Fruit fly (Drosophila melanogaster) whole organism, embryonic: Measurements from ENCODE around the gene Dhod.

Experiments used
- Abd-B ChIP-seq: fragments of 200-800 bp; sonication (Bioruptor generic); optimal IDR thresholded peaks from 2 replicates; lab custom pipeline; 2018; ENCODE audit warnings: missing biosample characterization, mild to moderate bottlenecking, missing genetic modification characterization, moderate library complexity
- B-H1 ChIP-seq: fragments of 200-800 bp; sonication (Bioruptor generic); IDR thresholded peaks from 3 replicates; pipeline ENCODE4 v1.3.6; 2022; ENCODE audit warnings: missing biosample characterization, missing genetic modification characterization
- CG10321 ChIP-seq: fragments of 200-800 bp; sonication (Bioruptor generic); IDR thresholded peaks from 2 replicates; pipeline ENCODE4 v1.3.6; 2022; ENCODE audit warnings: missing biosample characterization, missing genetic modification characterization
- CG12391 ChIP-seq: fragments of 200-800 bp; sonication (Bioruptor generic); optimal IDR thresholded peaks from 3 replicates; lab custom pipeline; 2018; ENCODE audit warnings: missing biosample characterization, mild to moderate bottlenecking, missing genetic modification characterization, moderate library complexity
- CG12659 ChIP-seq: fragments of 200-800 bp; sonication (Bioruptor generic); optimal IDR thresholded peaks from 3 replicates; lab custom pipeline; 2017; ENCODE audit warnings: mild to moderate bottlenecking, missing biosample characterization, missing genetic modification reagents, missing genetic modification characterization
- CG13624 ChIP-seq: fragments of 200-800 bp; sonication (Bioruptor generic); optimal IDR thresholded peaks from 2 replicates; lab custom pipeline; 2016; ENCODE audit warnings: missing biosample characterization, missing genetic modification characterization
- CG14667 ChIP-seq: fragments of 200-800 bp; sonication (Bioruptor generic); IDR thresholded peaks from 2 replicates; pipeline ENCODE4 v1.3.6; 2022; ENCODE audit warnings: missing biosample characterization, missing genetic modification characterization
- CG1647 ChIP-seq: fragments of 200-800 bp; sonication (Bioruptor generic); optimal IDR thresholded peaks from 3 replicates; lab custom pipeline; 2016; ENCODE audit warnings: missing biosample characterization, missing genetic modification characterization
- CG16779 ChIP-seq: fragments of 200-800 bp; sonication (Bioruptor generic); IDR thresholded peaks from 2 replicates; pipeline ENCODE4 v1.3.6; 2022; ENCODE audit warnings: missing biosample characterization, missing genetic modification characterization
- CG2120 ChIP-seq: fragments of 200-800 bp; sonication (Bioruptor generic); optimal IDR thresholded peaks from 3 replicates; lab custom pipeline; 2016; ENCODE audit warnings: missing biosample characterization, missing genetic modification characterization
- CG2875 ChIP-seq: fragments of 200-800 bp; sonication (Bioruptor generic); optimal IDR thresholded peaks from 2 replicates; lab custom pipeline; 2017; ENCODE audit warnings: missing biosample characterization, mild to moderate bottlenecking, missing genetic modification characterization, missing genetic modification reagents
- CG30403 ChIP-seq: fragments of 200-800 bp; sonication (Bioruptor generic); optimal IDR thresholded peaks from 3 replicates; lab custom pipeline; 2016; ENCODE audit warnings: missing biosample characterization, missing genetic modification characterization
- CG3065 ChIP-seq: fragments of 200-800 bp; sonication (Bioruptor generic); optimal IDR thresholded peaks from 2 replicates; lab custom pipeline; 2016; ENCODE audit warnings: missing biosample characterization, missing genetic modification characterization
- CG31365 ChIP-seq: fragments of 200-800 bp; sonication (Bioruptor generic); optimal IDR thresholded peaks from 2 replicates; lab custom pipeline; 2018; ENCODE audit warnings: missing biosample characterization, mild to moderate bottlenecking, missing genetic modification characterization
- CG3407 ChIP-seq: fragments of 200-800 bp; sonication (Bioruptor generic); optimal IDR thresholded peaks from 2 replicates; lab custom pipeline; 2018; ENCODE audit warnings: missing biosample characterization, mild to moderate bottlenecking, missing genetic modification characterization
- CG34224 ChIP-seq: fragments of 200-800 bp; sonication (Bioruptor generic); IDR thresholded peaks from 3 replicates; pipeline ENCODE4 v1.3.6; 2022; ENCODE audit warnings: missing biosample characterization, missing genetic modification characterization; ENCODE audit not compliant: partially characterized antibody
- CG6254 ChIP-seq: fragments of 200-800 bp; sonication (Bioruptor generic); optimal IDR thresholded peaks from 3 replicates; lab custom pipeline; 2017; ENCODE audit warnings: mild to moderate bottlenecking, missing biosample characterization, missing genetic modification reagents, missing genetic modification characterization
- CG6765 ChIP-seq: fragments of 200-800 bp; sonication (Bioruptor generic); optimal IDR thresholded peaks from 3 replicates; lab custom pipeline; 2017; ENCODE audit warnings: missing biosample characterization, mild to moderate bottlenecking, missing genetic modification characterization
- CG8765 ChIP-seq: fragments of 200-800 bp; sonication (Bioruptor generic); IDR thresholded peaks from 2 replicates; pipeline ENCODE4 v1.3.6; 2022; ENCODE audit warnings: missing biosample characterization, missing genetic modification characterization
- CG8944 ChIP-seq: fragments of 200-800 bp; sonication (Bioruptor generic); optimal IDR thresholded peaks from 3 replicates; lab custom pipeline; 2016; ENCODE audit warnings: missing biosample characterization, missing genetic modification characterization
- CG9609 ChIP-seq: fragments of 200-800 bp; sonication (Bioruptor generic); optimal IDR thresholded peaks from 3 replicates; lab custom pipeline; 2016; ENCODE audit warnings: missing biosample characterization, missing genetic modification characterization
- Dip3 ChIP-seq: fragments of 200-800 bp; sonication (Bioruptor generic); optimal IDR thresholded peaks from 3 replicates; lab custom pipeline; 2016; ENCODE audit warnings: missing biosample characterization, missing genetic modification characterization
- ERR ChIP-seq: fragments of 200-800 bp; sonication (Bioruptor generic); optimal IDR thresholded peaks from 2 replicates; lab custom pipeline; 2016; ENCODE audit warnings: missing biosample characterization, missing genetic modification characterization
- HHEX ChIP-seq: fragments of 200-800 bp; sonication (Bioruptor generic); optimal IDR thresholded peaks from 3 replicates; lab custom pipeline; 2017; ENCODE audit warnings: missing biosample characterization, mild to moderate bottlenecking, missing genetic modification characterization, missing genetic modification reagents
- MESR4 ChIP-seq: fragments of 200-800 bp; sonication (Bioruptor generic); optimal IDR thresholded peaks from 2 replicates; lab custom pipeline; 2018; ENCODE audit warnings: missing biosample characterization, mild to moderate bottlenecking, missing genetic modification characterization, moderate library complexity
- PHDP ChIP-seq: fragments of 200-800 bp; sonication (Bioruptor generic); optimal IDR thresholded peaks from 3 replicates; lab custom pipeline; 2018; ENCODE audit warnings: missing biosample characterization, mild to moderate bottlenecking, missing genetic modification characterization, moderate library complexity
- Pdp1 ChIP-seq, 2 experiments: fragments of 200-800 bp; sonication (Bioruptor generic); optimal IDR thresholded peaks; 3 replicates each; lab custom pipeline; 2016; ENCODE audit warnings: missing biosample characterization in 2 of 2, missing genetic modification characterization in 2 of 2, mild to moderate bottlenecking in 1 of 2, moderate library complexity in 1 of 2
- Scr ChIP-seq: fragments of 200-800 bp; sonication (Bioruptor generic); IDR thresholded peaks from 2 replicates; pipeline ENCODE4 v1.3.6; 2022; ENCODE audit warnings: missing biosample characterization, missing genetic modification characterization; ENCODE audit not compliant: partially characterized antibody
- Side ChIP-seq: fragments of 200-800 bp; sonication (Bioruptor generic); optimal IDR thresholded peaks from 2 replicates; lab custom pipeline; 2016; ENCODE audit warnings: missing biosample characterization, missing genetic modification characterization
- Taf1 ChIP-seq: fragments of 200-800 bp; sonication (Bioruptor generic); IDR thresholded peaks from 2 replicates; pipeline ENCODE4 v1.3.6; 2022; ENCODE audit warnings: missing biosample characterization, missing genetic modification characterization
- caup ChIP-seq: fragments of 200-800 bp; sonication (Bioruptor generic); optimal IDR thresholded peaks from 3 replicates; lab custom pipeline; 2017; ENCODE audit warnings: missing biosample characterization, mild to moderate bottlenecking, missing genetic modification characterization, moderate library complexity; ENCODE audit not compliant: severe bottlenecking
- chif ChIP-seq, 2 experiments: fragments of 200-800 bp; sonication (Bioruptor generic); optimal IDR thresholded peaks; 3 replicates each; lab custom pipeline; 2016; ENCODE audit warnings: missing biosample characterization in 2 of 2, missing genetic modification characterization in 2 of 2
- croc ChIP-seq: fragments of 200-800 bp; sonication (Bioruptor generic); conservative IDR thresholded peaks from 3 replicates; pipeline ENCODE4 v1.3.6; 2022; ENCODE audit warnings: missing biosample characterization, missing genetic modification characterization
- da ChIP-seq: fragments of 200-800 bp; sonication (Bioruptor generic); optimal IDR thresholded peaks from 2 replicates; lab custom pipeline; 2016; ENCODE audit warnings: missing biosample characterization, missing genetic modification characterization
- dan ChIP-seq: fragments of 200-800 bp; sonication (Bioruptor generic); IDR thresholded peaks from 2 replicates; pipeline ENCODE4 v1.3.6; 2022; ENCODE audit warnings: missing biosample characterization, missing genetic modification characterization
- eve ChIP-seq, 2 experiments: fragments of >200 bp; optimal IDR thresholded peaks; 2 replicates each; lab custom pipeline; 2017; ENCODE audit warnings: missing biosample characterization in 2 of 2, missing genetic modification characterization in 2 of 2
- fru ChIP-seq: fragments of >200 bp; optimal IDR thresholded peaks from 2 replicates; lab custom pipeline; 2017
- gce ChIP-seq: fragments of 200-800 bp; sonication (Bioruptor generic); IDR thresholded peaks from 3 replicates; pipeline ENCODE4 v1.3.6; 2022; ENCODE audit warnings: missing biosample characterization, missing genetic modification characterization
- gem ChIP-seq: fragments of 200-800 bp; sonication (Bioruptor generic); optimal IDR thresholded peaks from 2 replicates; lab custom pipeline; 2019; ENCODE audit warnings: missing biosample characterization, mild to moderate bottlenecking, missing genetic modification characterization, moderate library complexity
- h ChIP-seq: fragments of >200 bp; optimal IDR thresholded peaks from 2 replicates; lab custom pipeline; 2017
- nmo ChIP-seq: fragments of 200-800 bp; sonication (Bioruptor generic); optimal IDR thresholded peaks from 2 replicates; lab custom pipeline; 2018; ENCODE audit warnings: missing biosample characterization, mild to moderate bottlenecking, missing genetic modification characterization, moderate library complexity
- pfk ChIP-seq: fragments of 200-800 bp; sonication (Bioruptor generic); optimal IDR thresholded peaks from 2 replicates; lab custom pipeline; 2018; ENCODE audit warnings: missing biosample characterization, mild to moderate bottlenecking, missing genetic modification characterization, moderate library complexity
- phol ChIP-seq: fragments of 200-800 bp; sonication (Bioruptor generic); optimal IDR thresholded peaks from 3 replicates; lab custom pipeline; 2018; ENCODE audit warnings: missing biosample characterization, mild to moderate bottlenecking, missing genetic modification characterization, moderate library complexity
- rib ChIP-seq: fragments of 200-800 bp; sonication (Bioruptor generic); IDR thresholded peaks from 2 replicates; pipeline ENCODE4 v1.3.6; 2022; ENCODE audit warnings: missing biosample characterization, missing genetic modification characterization
- salm ChIP-seq: fragments of 200-800 bp; sonication (Bioruptor generic); optimal IDR thresholded peaks from 2 replicates; lab custom pipeline; 2018; ENCODE audit warnings: missing biosample characterization, mild to moderate bottlenecking, missing genetic modification characterization
- tio ChIP-seq: fragments of 200-800 bp; sonication (Bioruptor generic); optimal IDR thresholded peaks from 2 replicates; lab custom pipeline; 2017; ENCODE audit warnings: missing biosample characterization, missing genetic modification characterization, inconsistent platforms
- twi ChIP-seq: fragments of 200-800 bp; optimal IDR thresholded peaks from 2 replicates; lab custom pipeline; 2019; ENCODE audit warnings: missing biosample characterization, mild to moderate bottlenecking, missing genetic modification characterization, moderate library complexity
- wor ChIP-seq: fragments of 200-800 bp; sonication (Bioruptor generic); IDR thresholded peaks from 2 replicates; pipeline ENCODE4 v1.3.6; 2022; ENCODE audit warnings: missing biosample characterization, missing genetic modification characterization
- z ChIP-seq: fragments of 200-800 bp; sonication (Bioruptor generic); IDR thresholded peaks from 3 replicates; pipeline ENCODE4 v1.3.6; 2022; ENCODE audit warnings: missing biosample characterization, missing genetic modification characterization

The Dhod gene

dm6 chr3R:8670529-8671491 lies 18.1 kb upstream of the Dhod start, which contains the start of gene p (continued):
- TF ChIP-seq CG3065 (GFP tag; lab: Kevin White, UChicago) = no peak
- TF ChIP-seq eve (GFP tag; optimal IDR thresholded peaks at IDR 0.05; lab: Kevin White, UChicago) = no peak
- TF ChIP-seq Pdp1 (GFP tag; optimal IDR thresholded peaks at IDR 0.05; lab: Kevin White, UChicago) = peak; percentile 11 to 44
- TF ChIP-seq CG13624 (GFP tag; lab: Kevin White, UChicago) = peak; percentile 14
- no peak for TF ChIP-seq CG8944 (GFP tag; lab: Kevin White, UChicago)
- peak; percentile 61 for TF ChIP-seq caup
- no peak for TF ChIP-seq h
- no peak for TF ChIP-seq Abd-B (GFP tag; lab: Kevin White, UChicago)
- no peak for TF ChIP-seq gce (GFP tag; lab: Robert Waterston, UW)
- TF ChIP-seq dan (GFP tag; lab: Robert Waterston, UW) = no peak
- TF ChIP-seq salm (tag; lab: Kevin White, UChicago) = peak; percentile 64
- TF ChIP-seq CG34224 (GFP tag; lab: Robert Waterston, UW) = no peak
- peak; percentile 30 for TF ChIP-seq Dip3
- TF ChIP-seq CG2875 (GFP tag; lab: Kevin White, UChicago) = no peak
- no peak for TF ChIP-seq CG31365 (tag; lab: Kevin White, UChicago)
- no peak for TF ChIP-seq wor (GFP tag; lab: Robert Waterston, UW)
- peak; percentile 30 for TF ChIP-seq pfk (GFP tag; lab: Kevin White, UChicago)
- TF ChIP-seq Side (GFP tag; lab: Kevin White, UChicago) = peak; percentile 28
- TF ChIP-seq phol (tag; lab: Kevin White, UChicago) = peak; percentile 38
- no peak for TF ChIP-seq CG16779 (GFP tag; lab: Robert Waterston, UW)
- TF ChIP-seq z (GFP tag; lab: Robert Waterston, UW) = no peak
- TF ChIP-seq CG14667 (GFP tag; lab: Robert Waterston, UW) = no peak
- TF ChIP-seq CG1647 (GFP tag; lab: Kevin White, UChicago) = peak; percentile 30
- peak; percentile 0 for TF ChIP-seq CG9609 (GFP tag; lab: Kevin White, UChicago)
- TF ChIP-seq CG6765 = peak; percentile 32
- TF ChIP-seq CG10321 (GFP tag; lab: Robert Waterston, UW) = peak; percentile 63; the same call in 1 of the 2 replicates
- peak; percentile 53 for TF ChIP-seq rib (GFP tag; lab: Robert Waterston, UW)
- TF ChIP-seq PHDP = peak; percentile 56
- TF ChIP-seq CG8765 = no peak
- TF ChIP-seq fru = no peak
- TF ChIP-seq chif (GFP tag; optimal IDR thresholded peaks at IDR 0.05; lab: Kevin White, UChicago) = peak in 1 of 2 experiments; percentile 31
- no peak for TF ChIP-seq Scr (GFP tag; lab: Robert Waterston, UW)
- peak; percentile 43 for TF ChIP-seq CG30403
- peak; percentile 26 for TF ChIP-seq CG6254
- peak; percentile 33 for TF ChIP-seq tio (GFP tag; lab: Kevin White, UChicago)
- TF ChIP-seq twi (tag; lab: Kevin White, UChicago) = no peak
- TF ChIP-seq B-H1 (GFP tag; lab: Robert Waterston, UW) = no peak; the same call in 2 of the 3 replicates
- TF ChIP-seq nmo (GFP tag; lab: Kevin White, UChicago) = peak; percentile 13
- peak; percentile 7 for TF ChIP-seq CG3407 (GFP tag; lab: Kevin White, UChicago)
- TF ChIP-seq CG12659 = peak; percentile 43
- TF ChIP-seq ERR (GFP tag; lab: Kevin White, UChicago) = no peak
- no peak for TF ChIP-seq Taf1
- TF ChIP-seq da = no peak
- peak; percentile 61 for TF ChIP-seq gem (tag; lab: Kevin White, UChicago)
- TF ChIP-seq CG2120 (GFP tag; lab: Kevin White, UChicago) = peak; percentile 66
- TF ChIP-seq MESR4 (GFP tag; lab: Kevin White, UChicago) = no peak
- no peak for TF ChIP-seq croc (GFP tag; lab: Robert Waterston, UW)
- peak; percentile 17 for TF ChIP-seq CG12391 (tag; lab: Kevin White, UChicago)
- peak; percentile 54 for TF ChIP-seq HHEX (GFP tag; lab: Kevin White, UChicago)
